Worm (Caenorhabditis elegans): ENCODE measurements around the gene ttn-1.

ce11 chrV:6105374-6105773 is 97.1 kb downstream of the ttn-1 start, which contains the start of gene atf-8:
- TF ChIP-seq lin-39 (tag; optimal IDR thresholded peaks at IDR 0.05) (no peak), R02D3.7 (tag; optimal IDR thresholded peaks at IDR 0.05) (no peak)

All from whole organism, L2 larva.